Fruit fly (Drosophila melanogaster) whole organism, embryonic: ENCODE results near the gene CG17450.

ENCODE experiments used
- Bgb ChIP-seq: fragments of 200-800 bp; sonication (Bioruptor generic); IDR thresholded peaks from 2 replicates; pipeline ENCODE4 v1.3.6; 2022; ENCODE audit warnings: missing biosample characterization, missing genetic modification characterization; ENCODE audit not compliant: partially characterized antibody
- CG1024 ChIP-seq: fragments of 200-800 bp; sonication (Bioruptor generic); IDR thresholded peaks from 2 replicates; pipeline ENCODE4 v1.3.6; 2022; ENCODE audit warnings: missing biosample characterization, missing genetic modification characterization
- CG11696 ChIP-seq: fragments of 200-800 bp; sonication (Bioruptor generic); IDR thresholded peaks from 2 replicates; pipeline ENCODE4 v1.3.6; 2022; ENCODE audit warnings: missing biosample characterization, missing genetic modification characterization
- CG12155 ChIP-seq: fragments of 200-800 bp; sonication (Bioruptor generic); optimal IDR thresholded peaks from 3 replicates; lab custom pipeline; 2016; ENCODE audit warnings: missing biosample characterization, missing genetic modification characterization
- CG12299 ChIP-seq: fragments of 200-800 bp; sonication (Bioruptor generic); optimal IDR thresholded peaks from 2 replicates; lab custom pipeline; 2018; ENCODE audit warnings: missing biosample characterization, mild to moderate bottlenecking, missing genetic modification characterization
- CG1233 ChIP-seq: fragments of 200-800 bp; sonication (Bioruptor generic); optimal IDR thresholded peaks from 4 replicates; lab custom pipeline; 2018; ENCODE audit warnings: missing biosample characterization, mild to moderate bottlenecking, missing genetic modification characterization
- CG12659 ChIP-seq: fragments of 200-800 bp; sonication (Bioruptor generic); optimal IDR thresholded peaks from 3 replicates; lab custom pipeline; 2017; ENCODE audit warnings: mild to moderate bottlenecking, missing biosample characterization, missing genetic modification reagents, missing genetic modification characterization
- CG13624 ChIP-seq: fragments of 200-800 bp; sonication (Bioruptor generic); optimal IDR thresholded peaks from 2 replicates; lab custom pipeline; 2016; ENCODE audit warnings: missing biosample characterization, missing genetic modification characterization
- CG14667 ChIP-seq: fragments of 200-800 bp; sonication (Bioruptor generic); IDR thresholded peaks from 2 replicates; pipeline ENCODE4 v1.3.6; 2022; ENCODE audit warnings: missing biosample characterization, missing genetic modification characterization
- CG16863 ChIP-seq: fragments of 200-800 bp; sonication (Bioruptor generic); optimal IDR thresholded peaks from 3 replicates; lab custom pipeline; 2016; ENCODE audit warnings: missing biosample characterization, missing genetic modification characterization
- CG17802 ChIP-seq: fragments of 200-800 bp; sonication (Bioruptor generic); optimal IDR thresholded peaks from 2 replicates; lab custom pipeline; 2018; ENCODE audit warnings: missing biosample characterization, mild to moderate bottlenecking, missing genetic modification characterization, moderate library complexity
- CG31224 ChIP-seq: fragments of 200-800 bp; sonication (Bioruptor generic); IDR thresholded peaks from 2 replicates; pipeline ENCODE4 v1.3.6; 2022; ENCODE audit warnings: missing biosample characterization, missing genetic modification characterization
- CG6765 ChIP-seq: fragments of 200-800 bp; sonication (Bioruptor generic); optimal IDR thresholded peaks from 3 replicates; lab custom pipeline; 2017; ENCODE audit warnings: missing biosample characterization, mild to moderate bottlenecking, missing genetic modification characterization
- CG7987 ChIP-seq: fragments of 200-800 bp; sonication (Bioruptor generic); optimal IDR thresholded peaks from 2 replicates; lab custom pipeline; 2018; ENCODE audit warnings: missing biosample characterization, mild to moderate bottlenecking, missing genetic modification characterization, moderate library complexity
- CG8944 ChIP-seq: fragments of 200-800 bp; sonication (Bioruptor generic); optimal IDR thresholded peaks from 3 replicates; lab custom pipeline; 2016; ENCODE audit warnings: missing biosample characterization, missing genetic modification characterization
- CTCF ChIP-seq: fragments of 200-800 bp; sonication (Bioruptor generic); optimal IDR thresholded peaks from 2 replicates; lab custom pipeline; 2017; ENCODE audit warnings: missing biosample characterization, mild to moderate bottlenecking, missing genetic modification characterization, moderate library complexity
- Camta ChIP-seq: fragments of 200-800 bp; sonication (Bioruptor generic); optimal IDR thresholded peaks from 2 replicates; lab custom pipeline; 2016; ENCODE audit warnings: missing biosample characterization, missing genetic modification characterization
- Doc3 ChIP-seq: fragments of 200-800 bp; sonication (Bioruptor generic); IDR thresholded peaks from 3 replicates; pipeline ENCODE4 v1.3.6; 2022; ENCODE audit warnings: missing biosample characterization, missing genetic modification characterization; ENCODE audit not compliant: partially characterized antibody
- Dp ChIP-seq: fragments of 200-800 bp; sonication (Bioruptor generic); optimal IDR thresholded peaks from 2 replicates; lab custom pipeline; 2018; ENCODE audit warnings: missing biosample characterization, mild to moderate bottlenecking, missing genetic modification characterization, moderate library complexity
- Fer2 ChIP-seq: fragments of 200-800 bp; sonication (Bioruptor generic); optimal IDR thresholded peaks from 2 replicates; lab custom pipeline; 2018; ENCODE audit warnings: missing biosample characterization, mild to moderate bottlenecking, missing genetic modification characterization, moderate library complexity
- HLHmδ ChIP-seq: fragments of 200-800 bp; sonication (Bioruptor generic); optimal IDR thresholded peaks from 2 replicates; lab custom pipeline; 2018; ENCODE audit warnings: missing biosample characterization, mild to moderate bottlenecking, missing genetic modification characterization, moderate library complexity
- NK7.1 ChIP-seq: fragments of 200-800 bp; sonication (Bioruptor generic); optimal IDR thresholded peaks from 3 replicates; lab custom pipeline; 2016; ENCODE audit warnings: missing biosample characterization, missing genetic modification characterization
- Nf-YB ChIP-seq: fragments of 200-800 bp; sonication (Bioruptor generic); optimal IDR thresholded peaks from 3 replicates; lab custom pipeline; 2019; ENCODE audit warnings: missing biosample characterization, mild to moderate bottlenecking, missing genetic modification characterization, moderate library complexity
- Rx ChIP-seq: fragments of 200-800 bp; sonication (Bioruptor generic); IDR thresholded peaks from 2 replicates; pipeline ENCODE4 v1.3.6; 2022; ENCODE audit warnings: missing biosample characterization, missing genetic modification characterization
- Taf1 ChIP-seq: fragments of 200-800 bp; sonication (Bioruptor generic); IDR thresholded peaks from 2 replicates; pipeline ENCODE4 v1.3.6; 2022; ENCODE audit warnings: missing biosample characterization, missing genetic modification characterization
- al ChIP-seq: fragments of 200-800 bp; sonication (Bioruptor generic); IDR thresholded peaks from 2 replicates; pipeline ENCODE4 v1.3.6; 2022; ENCODE audit warnings: missing biosample characterization, missing genetic modification characterization
- aop ChIP-seq: fragments of 200-800 bp; sonication (Bioruptor generic); IDR thresholded peaks from 2 replicates; pipeline ENCODE4 v1.3.6; 2022; ENCODE audit warnings: missing biosample characterization, missing genetic modification characterization
- az2 ChIP-seq: fragments of 200-800 bp; sonication (Bioruptor generic); optimal IDR thresholded peaks from 3 replicates; lab custom pipeline; 2016; ENCODE audit warnings: missing biosample characterization, missing genetic modification characterization
- br ChIP-seq: fragments of >200 bp; optimal IDR thresholded peaks from 2 replicates; lab custom pipeline; 2017
- bsh ChIP-seq, 2 experiments: fragments of 200-800 bp; sonication (Bioruptor generic); optimal IDR thresholded peaks; 2 replicates each; lab custom pipeline; 2017 to 2018; ENCODE audit warnings: mild to moderate bottlenecking in 2 of 2, missing biosample characterization in 2 of 2, missing genetic modification characterization in 2 of 2, moderate library complexity in 1 of 2
- cwo ChIP-seq: fragments of 200-800 bp; sonication (Bioruptor generic); optimal IDR thresholded peaks from 3 replicates; lab custom pipeline; 2017; ENCODE audit warnings: missing biosample characterization, missing genetic modification characterization, mild to moderate bottlenecking, moderate library complexity, missing genetic modification reagents
- disco-r ChIP-seq: fragments of 200-800 bp; sonication (Bioruptor generic); optimal IDR thresholded peaks from 2 replicates; lab custom pipeline; 2016; ENCODE audit warnings: missing biosample characterization, missing genetic modification characterization
- fd3F ChIP-seq: fragments of 200-800 bp; sonication (Bioruptor generic); optimal IDR thresholded peaks from 2 replicates; lab custom pipeline; 2018; ENCODE audit warnings: missing biosample characterization, mild to moderate bottlenecking, missing genetic modification characterization, moderate library complexity
- jigr1 ChIP-seq: fragments of 200-800 bp; sonication (Bioruptor generic); IDR thresholded peaks from 3 replicates; pipeline ENCODE4 v1.3.6; 2022; ENCODE audit warnings: missing biosample characterization, missing genetic modification characterization
- kah ChIP-seq: fragments of 200-800 bp; sonication (Bioruptor generic); optimal IDR thresholded peaks from 2 replicates; lab custom pipeline; 2018; ENCODE audit warnings: missing biosample characterization, mild to moderate bottlenecking, missing genetic modification characterization
- kay ChIP-seq: fragments of 200-800 bp; sonication (Bioruptor generic); optimal IDR thresholded peaks from 2 replicates; lab custom pipeline; 2016; ENCODE audit warnings: missing biosample characterization, missing genetic modification characterization
- ken ChIP-seq: fragments of 200-800 bp; sonication (Bioruptor generic); IDR thresholded peaks from 3 replicates; pipeline ENCODE4 v1.3.6; 2022; ENCODE audit warnings: missing biosample characterization, missing genetic modification characterization
- lab ChIP-seq: fragments of 200-800 bp; sonication (Bioruptor generic); optimal IDR thresholded peaks from 3 replicates; lab custom pipeline; 2017; ENCODE audit warnings: missing biosample characterization, missing genetic modification characterization, mild to moderate bottlenecking, moderate library complexity, missing genetic modification reagents
- lbe ChIP-seq: fragments of 200-800 bp; sonication (Bioruptor generic); optimal IDR thresholded peaks from 2 replicates; lab custom pipeline; 2016; ENCODE audit warnings: missing biosample characterization, mild to moderate bottlenecking, missing genetic modification characterization
- lilli ChIP-seq: fragments of 200-800 bp; sonication (Bioruptor generic); optimal IDR thresholded peaks from 3 replicates; lab custom pipeline; 2016; ENCODE audit warnings: missing biosample characterization, missing genetic modification characterization
- lov ChIP-seq, 2 experiments: fragments of 200-800 bp in 1 of 2; fragments of >200 bp in 1 of 2; sonication (Bioruptor generic) in 1 of 2; IDR thresholded peaks in 1 of 2; optimal IDR thresholded peaks in 1 of 2; 2 replicates in 1 of 2; 3 replicates in 1 of 2; pipeline versions ENCODE4 v1.3.6 to Lab custom; 2017 to 2022; ENCODE audit warnings: missing biosample characterization in 1 of 2, missing genetic modification characterization in 1 of 2
- nerfin-2 ChIP-seq: fragments of 200-800 bp; sonication (Bioruptor generic); IDR thresholded peaks from 2 replicates; pipeline ENCODE4 v1.3.6; 2022; ENCODE audit warnings: missing biosample characterization, missing genetic modification characterization; ENCODE audit not compliant: partially characterized antibody
- nmo ChIP-seq: fragments of 200-800 bp; sonication (Bioruptor generic); optimal IDR thresholded peaks from 2 replicates; lab custom pipeline; 2018; ENCODE audit warnings: missing biosample characterization, mild to moderate bottlenecking, missing genetic modification characterization, moderate library complexity
- nom ChIP-seq: fragments of 200-800 bp; sonication (Bioruptor generic); optimal IDR thresholded peaks from 2 replicates; lab custom pipeline; 2017; ENCODE audit warnings: missing biosample characterization, missing genetic modification characterization, mild to moderate bottlenecking, moderate library complexity, missing genetic modification reagents
- p53 ChIP-seq: fragments of 200-800 bp; sonication (Bioruptor generic); optimal IDR thresholded peaks from 2 replicates; lab custom pipeline; 2016; ENCODE audit warnings: missing biosample characterization, missing genetic modification characterization
- peb ChIP-seq: fragments of 200-800 bp; sonication (Bioruptor generic); IDR thresholded peaks from 2 replicates; pipeline ENCODE4 v1.3.6; 2022; ENCODE audit warnings: missing biosample characterization, missing genetic modification characterization
- sens-2 ChIP-seq: fragments of 200-800 bp; sonication (Bioruptor generic); IDR thresholded peaks from 2 replicates; pipeline ENCODE4 v1.3.6; 2022; ENCODE audit warnings: missing biosample characterization, missing genetic modification characterization
- slbo ChIP-seq: fragments of 200-800 bp; sonication (Bioruptor generic); IDR thresholded peaks from 2 replicates; pipeline ENCODE4 v1.3.6; 2022; ENCODE audit warnings: missing biosample characterization, missing genetic modification characterization
- stwl ChIP-seq: fragments of 200-800 bp; sonication (Bioruptor generic); optimal IDR thresholded peaks from 3 replicates; lab custom pipeline; 2018; ENCODE audit warnings: missing biosample characterization, mild to moderate bottlenecking, missing genetic modification characterization, moderate library complexity
- sug ChIP-seq: fragments of 200-800 bp; optimal IDR thresholded peaks from 2 replicates; lab custom pipeline; 2019; ENCODE audit warnings: missing biosample characterization, mild to moderate bottlenecking, missing genetic modification characterization, moderate library complexity
- trem ChIP-seq: fragments of 200-800 bp; optimal IDR thresholded peaks from 3 replicates; lab custom pipeline; 2019; ENCODE audit warnings: missing biosample characterization, mild to moderate bottlenecking, missing genetic modification characterization, moderate library complexity

The CG17450 gene

DNA sequence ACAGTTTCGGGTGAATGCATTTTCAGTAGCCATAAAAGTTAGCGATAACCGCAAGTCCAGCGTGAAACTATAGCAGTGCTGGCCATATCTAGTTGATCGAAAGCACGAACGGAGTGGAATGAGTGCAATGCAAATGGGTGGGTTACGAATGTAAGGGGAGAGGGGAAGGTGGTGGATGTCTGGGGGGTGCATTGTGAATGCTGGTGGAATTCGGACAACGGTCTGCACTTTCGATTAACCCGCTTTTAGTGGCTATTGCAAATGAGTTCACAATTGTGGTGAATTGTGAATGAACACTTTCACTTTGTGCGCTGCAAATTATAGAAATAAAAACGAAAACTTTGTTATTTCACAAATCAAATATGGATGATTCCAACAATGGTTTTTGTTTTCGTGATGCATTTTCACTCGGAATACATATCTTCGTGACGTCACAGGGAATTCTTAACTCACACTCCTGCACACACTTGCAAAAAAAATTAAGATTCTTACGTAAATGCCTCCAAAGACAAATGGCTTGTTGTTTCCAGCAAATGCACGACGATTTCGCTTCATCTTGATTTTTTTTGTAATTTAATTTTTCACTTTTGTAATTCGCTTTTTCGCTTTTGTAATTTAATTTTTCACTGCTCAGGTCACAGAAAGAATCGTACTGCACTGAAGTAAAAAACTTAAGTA is 20.9 kb upstream of the CG17450 start, which contains the start of gene DIP1 (continued):
- no peak for TF ChIP-seq Nf-YB (GFP tag; lab: Kevin White, UChicago)
- TF ChIP-seq bsh (GFP tag; optimal IDR thresholded peaks at IDR 0.05; lab: Kevin White, UChicago), result peak; percentile 56 to 59
- peak; percentile 44; the same call in 1 of the 2 replicates for TF ChIP-seq slbo (GFP tag; lab: Robert Waterston, UW)
- no peak for TF ChIP-seq CG1024
- no peak for TF ChIP-seq CG12299 (tag; lab: Kevin White, UChicago)
- no peak for TF ChIP-seq stwl
- peak; percentile 27 for TF ChIP-seq nom (GFP tag; lab: Kevin White, UChicago)
- TF ChIP-seq CG17802, result no peak
- TF ChIP-seq disco-r (GFP tag; lab: Kevin White, UChicago), result no peak
- no peak for TF ChIP-seq jigr1 (GFP tag; lab: Robert Waterston, UW)
- TF ChIP-seq nerfin-2 (GFP tag; lab: Robert Waterston, UW), result no peak
- no peak for TF ChIP-seq sens-2 (GFP tag; lab: Robert Waterston, UW)
- TF ChIP-seq CG8944 (GFP tag; lab: Kevin White, UChicago), result no peak
- no peak for TF ChIP-seq br
- no peak for TF ChIP-seq Fer2
- no peak for TF ChIP-seq Doc3
- no peak for TF ChIP-seq kay (GFP tag; lab: Kevin White, UChicago)
- TF ChIP-seq CG1233, result no peak
- TF ChIP-seq CG7987 (GFP tag; lab: Kevin White, UChicago), result no peak
- no peak for TF ChIP-seq peb
- TF ChIP-seq nmo (GFP tag; lab: Kevin White, UChicago), result no peak
- no peak for TF ChIP-seq az2 (GFP tag; lab: Kevin White, UChicago)
- no peak for TF ChIP-seq Bgb (GFP tag; lab: Robert Waterston, UW)
- no peak for TF ChIP-seq kah
- TF ChIP-seq al, result no peak
- no peak for TF ChIP-seq sug (tag; lab: Kevin White, UChicago)
- no peak for TF ChIP-seq Taf1 (GFP tag; lab: Robert Waterston, UW)
- TF ChIP-seq NK7.1 (GFP tag; lab: Kevin White, UChicago), result no peak
- peak; percentile 2 for TF ChIP-seq CG12155
- no peak for TF ChIP-seq lov (optimal IDR thresholded peaks at IDR 0.05; lab: Kevin White, UChicago)
- TF ChIP-seq lov (GFP tag; IDR thresholded peaks at IDR 0.05; lab: Robert Waterston, UW), result no peak
- TF ChIP-seq Rx (GFP tag; lab: Robert Waterston, UW), result no peak
- TF ChIP-seq CTCF (GFP tag; lab: Kevin White, UChicago), result no peak
- peak; percentile 71 for TF ChIP-seq CG12659 (GFP tag; lab: Kevin White, UChicago)
- TF ChIP-seq CG31224 (GFP tag; lab: Robert Waterston, UW), result no peak
- no peak for TF ChIP-seq fd3F
- no peak for TF ChIP-seq aop (GFP tag; lab: Robert Waterston, UW)
- peak; percentile 42 for TF ChIP-seq lbe (GFP tag; lab: Kevin White, UChicago)
- TF ChIP-seq trem (tag; lab: Kevin White, UChicago), result no peak
- TF ChIP-seq CG14667 (GFP tag; lab: Robert Waterston, UW), result no peak
- no peak for TF ChIP-seq Dp (GFP tag; lab: Kevin White, UChicago)
- TF ChIP-seq CG13624 (GFP tag; lab: Kevin White, UChicago), result no peak
- TF ChIP-seq p53, result no peak
- no peak for TF ChIP-seq Camta (GFP tag; lab: Kevin White, UChicago)
- TF ChIP-seq CG6765, result no peak
- peak; percentile 46 for TF ChIP-seq lilli
- TF ChIP-seq lab (GFP tag; lab: Kevin White, UChicago), result peak; percentile 27
- TF ChIP-seq HLHmδ (GFP tag; lab: Kevin White, UChicago), result no peak
- TF ChIP-seq cwo (GFP tag; lab: Kevin White, UChicago), result no peak
- TF ChIP-seq ken (GFP tag; lab: Robert Waterston, UW), result no peak; the same call in 2 of the 3 replicates
- no peak for TF ChIP-seq CG11696 (GFP tag; lab: Robert Waterston, UW)
- TF ChIP-seq CG16863 (GFP tag; lab: Kevin White, UChicago), result no peak
